Worm (Caenorhabditis elegans) whole organism, L1 larva: ENCODE results near the gene zip-2.

Source experiments
- egl-27 ChIP-seq, 2 experiments: fragments of 150-350 bp in 1 of 2; sonication (generic microtip); optimal IDR thresholded peaks; 3 replicates each; lab custom pipeline; 2017 to 2018; ENCODE audit warnings: missing biosample characterization in 2 of 2, missing genetic modification characterization in 2 of 2, missing genetic modification reagents in 2 of 2
- fos-1 ChIP-seq: fragments of 150-350 bp; optimal IDR thresholded peaks from 2 replicates; lab custom pipeline; 2014; ENCODE audit warnings: missing biosample characterization, missing genetic modification characterization
- skn-1 ChIP-seq: fragments of 150-350 bp; optimal IDR thresholded peaks from 2 replicates; lab custom pipeline; 2014; ENCODE audit warnings: missing biosample characterization, missing genetic modification characterization
- unc-86 ChIP-seq: sonication (generic microtip); optimal IDR thresholded peaks from 2 replicates; lab custom pipeline; 2016; ENCODE audit warnings: missing genetic modification characterization, missing compliant biosample characterization

DNA sequence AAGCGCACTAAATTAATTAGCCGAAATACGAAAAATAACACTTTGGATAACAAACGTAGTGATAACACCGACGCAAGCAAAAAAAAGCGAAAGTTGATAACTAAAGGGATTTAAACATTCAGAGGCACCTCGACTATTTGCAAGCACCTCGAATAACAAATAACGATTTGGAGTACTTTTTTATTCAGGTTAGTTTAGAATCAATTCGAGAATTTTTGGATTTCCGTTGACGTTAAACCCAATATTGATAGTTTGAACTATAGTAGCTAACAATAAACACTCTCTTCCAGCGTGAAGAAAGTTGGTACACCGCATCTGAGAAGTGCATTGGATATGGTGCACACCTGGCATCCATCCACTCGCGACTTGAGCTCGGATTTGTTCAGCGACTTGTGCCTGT, 7.5 kb upstream of the zip-2 start:
- TF ChIP-seq unc-86 (no peak), fos-1 (no peak), egl-27 (tag; optimal IDR thresholded peaks at IDR 0.05; lab: Kevin White, UChicago) (no peak), skn-1 (tag; lab: Kevin White, UChicago) (no peak)
